Fruit fly (Drosophila melanogaster): ENCODE data around the gene sstn.

Gene sstn

dm6 chr3L:15051325-15051724, 43.2 kb downstream of the sstn start, which contains the start of gene CG43679:
Gene CG43679, minus strand, starts transcription at chr3L:15051425.
- TF ChIP-seq gl (tag; optimal IDR thresholded peaks at IDR 0.05) (no peak), CG15710 (tag; optimal IDR thresholded peaks at IDR 0.05) (no peak), CG32121 (GFP tag; IDR thresholded peaks at IDR 0.05) (no peak), Snoo (tag; optimal IDR thresholded peaks at IDR 0.05) (no peak), CG17806 (tag; optimal IDR thresholded peaks at IDR 0.05) (no peak), CG8301 (tag; optimal IDR thresholded peaks at IDR 0.05) (no peak), CG14655 (GFP tag; optimal IDR thresholded peaks at IDR 0.05) (no peak), CG34367 (tag; optimal IDR thresholded peaks at IDR 0.05) (no peak), Ets98B (GFP tag; IDR thresholded peaks at IDR 0.05) (no peak)

- no peak for TF ChIP-seq CG15710 (tag; optimal IDR thresholded peaks at IDR 0.05)
- no peak for TF ChIP-seq Snoo (tag; optimal IDR thresholded peaks at IDR 0.05)
- no peak for TF ChIP-seq rn (GFP tag; IDR thresholded peaks at IDR 0.05)
- no peak for TF ChIP-seq CG12605 (GFP tag; IDR thresholded peaks at IDR 0.05)
- TF ChIP-seq Ets98B (GFP tag; IDR thresholded peaks at IDR 0.05), result no peak
- no peak for TF ChIP-seq CG13204 (GFP tag; optimal IDR thresholded peaks at IDR 0.05)
- TF ChIP-seq CG14655 (GFP tag; optimal IDR thresholded peaks at IDR 0.05), result no peak
- no peak for TF ChIP-seq EcR (GFP tag; optimal IDR thresholded peaks at IDR 0.05)
- TF ChIP-seq CG10348 (GFP tag; IDR thresholded peaks at IDR 0.05), result no peak
- no peak for TF ChIP-seq gl (tag; optimal IDR thresholded peaks at IDR 0.05)
- no peak for TF ChIP-seq CG32121 (GFP tag; IDR thresholded peaks at IDR 0.05)
- no peak for TF ChIP-seq CG8159 (tag; optimal IDR thresholded peaks at IDR 0.05)
- no peak for TF ChIP-seq Pif1A (GFP tag; optimal IDR thresholded peaks at IDR 0.05)
- TF ChIP-seq CG34367 (tag; optimal IDR thresholded peaks at IDR 0.05), result no peak
- TF ChIP-seq D1 (tag; optimal IDR thresholded peaks at IDR 0.05), result no peak
- no peak for TF ChIP-seq CG4496 (GFP tag; IDR thresholded peaks at IDR 0.05)
- TF ChIP-seq CG17806 (tag; optimal IDR thresholded peaks at IDR 0.05), result no peak
- TF ChIP-seq CG8301 (tag; optimal IDR thresholded peaks at IDR 0.05), result no peak
- TF ChIP-seq fd96Ca (GFP tag; IDR thresholded peaks at IDR 0.05), result no peak
- no peak for TF ChIP-seq Pif1B (GFP tag; optimal IDR thresholded peaks at IDR 0.05)
Measured at dm6 chr3L:15050706-15051105, 43.8 kb downstream of the sstn start, which contains the start of gene CG12310. Gene CG12310, minus strand, starts transcription at chr3L:15050806.

- TF ChIP-seq CG15710 (tag; optimal IDR thresholded peaks at IDR 0.05), result no peak
- TF ChIP-seq CG4496 (GFP tag; IDR thresholded peaks at IDR 0.05), result no peak
- no peak for TF ChIP-seq CG9948 (tag; optimal IDR thresholded peaks at IDR 0.05)
- TF ChIP-seq CG10348 (GFP tag; IDR thresholded peaks at IDR 0.05), result no peak
- TF ChIP-seq CG14655 (GFP tag; optimal IDR thresholded peaks at IDR 0.05), result no peak
- TF ChIP-seq rn (GFP tag; IDR thresholded peaks at IDR 0.05), result no peak
- no peak for TF ChIP-seq CG12605 (GFP tag; IDR thresholded peaks at IDR 0.05)
- no peak for TF ChIP-seq EcR (GFP tag; optimal IDR thresholded peaks at IDR 0.05)
- no peak for TF ChIP-seq CG34367 (tag; optimal IDR thresholded peaks at IDR 0.05)
- TF ChIP-seq CG8159 (tag; optimal IDR thresholded peaks at IDR 0.05), result no peak
- no peak for TF ChIP-seq fd96Ca (GFP tag; IDR thresholded peaks at IDR 0.05)
- TF ChIP-seq D1 (tag; optimal IDR thresholded peaks at IDR 0.05), result no peak
- TF ChIP-seq CG32121 (GFP tag; IDR thresholded peaks at IDR 0.05), result no peak
- no peak for TF ChIP-seq gl (tag; optimal IDR thresholded peaks at IDR 0.05)
- TF ChIP-seq Ets98B (GFP tag; IDR thresholded peaks at IDR 0.05), result no peak
- no peak for TF ChIP-seq CG17806 (tag; optimal IDR thresholded peaks at IDR 0.05)
- no peak for TF ChIP-seq Pif1A (GFP tag; optimal IDR thresholded peaks at IDR 0.05)
- no peak for TF ChIP-seq Pif1B (GFP tag; optimal IDR thresholded peaks at IDR 0.05)
- TF ChIP-seq CG8301 (tag; optimal IDR thresholded peaks at IDR 0.05), result no peak
- TF ChIP-seq Snoo (tag; optimal IDR thresholded peaks at IDR 0.05), result no peak
Measured at dm6 chr3L:15050109-15050508, 44.4 kb downstream of the sstn start, which contains the start of gene CG18581. Gene CG18581, minus strand, starts transcription at chr3L:15050209.

- TF ChIP-seq CG17806 (tag; optimal IDR thresholded peaks at IDR 0.05) (no peak), CG14655 (GFP tag; optimal IDR thresholded peaks at IDR 0.05) (no peak), CG34367 (tag; optimal IDR thresholded peaks at IDR 0.05) (no peak), CG15710 (tag; optimal IDR thresholded peaks at IDR 0.05) (no peak), Ets98B (GFP tag; IDR thresholded peaks at IDR 0.05) (no peak), rn (GFP tag; IDR thresholded peaks at IDR 0.05) (no peak), Snoo (tag; optimal IDR thresholded peaks at IDR 0.05) (no peak), CG8301 (tag; optimal IDR thresholded peaks at IDR 0.05) (no peak), CG12605 (GFP tag; IDR thresholded peaks at IDR 0.05) (no peak), CG32121 (GFP tag; IDR thresholded peaks at IDR 0.05) (no peak), CG4496 (GFP tag; IDR thresholded peaks at IDR 0.05) (no peak), D1 (tag; optimal IDR thresholded peaks at IDR 0.05) (no peak), Pif1B (GFP tag; optimal IDR thresholded peaks at IDR 0.05) (no peak), gl (tag; optimal IDR thresholded peaks at IDR 0.05) (no peak), fd96Ca (GFP tag; IDR thresholded peaks at IDR 0.05) (no peak), EcR (GFP tag; optimal IDR thresholded peaks at IDR 0.05) (no peak)
Measured at dm6 chr3L:15049395-15049794, 45.1 kb downstream of the sstn start, which contains the start of gene CG43678. Gene CG43678, minus strand, starts transcription at chr3L:15049495.

- TF ChIP-seq CG8159 (tag; optimal IDR thresholded peaks at IDR 0.05) (no peak), CG12605 (GFP tag; IDR thresholded peaks at IDR 0.05) (no peak), EcR (GFP tag; optimal IDR thresholded peaks at IDR 0.05) (no peak), CG17806 (tag; optimal IDR thresholded peaks at IDR 0.05) (no peak), CG14655 (GFP tag; optimal IDR thresholded peaks at IDR 0.05) (no peak), CG4496 (GFP tag; IDR thresholded peaks at IDR 0.05) (no peak), CG9948 (tag; optimal IDR thresholded peaks at IDR 0.05) (no peak), Pif1B (GFP tag; optimal IDR thresholded peaks at IDR 0.05) (no peak), Ets98B (GFP tag; IDR thresholded peaks at IDR 0.05) (no peak), CG15710 (tag; optimal IDR thresholded peaks at IDR 0.05) (no peak), CG13204 (GFP tag; optimal IDR thresholded peaks at IDR 0.05) (no peak), CG10348 (GFP tag; IDR thresholded peaks at IDR 0.05) (no peak), D1 (tag; optimal IDR thresholded peaks at IDR 0.05) (no peak), CG32121 (GFP tag; IDR thresholded peaks at IDR 0.05) (no peak), Pif1A (GFP tag; optimal IDR thresholded peaks at IDR 0.05) (no peak), Snoo (tag; optimal IDR thresholded peaks at IDR 0.05) (no peak), gl (tag; optimal IDR thresholded peaks at IDR 0.05) (no peak), fd96Ca (GFP tag; IDR thresholded peaks at IDR 0.05) (no peak), CG34367 (tag; optimal IDR thresholded peaks at IDR 0.05) (no peak)
Measured at dm6 chr3L:15048091-15048490, 46.4 kb downstream of the sstn start.
